Fruit fly (Drosophila melanogaster): Measurements from ENCODE around the gene CG46523.
A peak's percentile ranks its signal among the peaks of the same experiment; 100 is the strongest.

The CG46523 gene

dm6 chr3L:1906208-1906607 is 32.7 kb downstream of the CG46523 start:
- TF ChIP-seq rgr (GFP tag; optimal IDR thresholded peaks at IDR 0.05), result no peak
- no peak for TF ChIP-seq dsf (GFP tag; optimal IDR thresholded peaks at IDR 0.05; ENCODE audit: borderline replicate concordance)
- no peak for TF ChIP-seq Mio (GFP tag; optimal IDR thresholded peaks at IDR 0.05)

- TF ChIP-seq ey (GFP tag; optimal IDR thresholded peaks at IDR 0.05), result peak; percentile 8
- TF ChIP-seq fru (GFP tag; optimal IDR thresholded peaks at IDR 0.05), result peak; percentile 2
- TF ChIP-seq dsf (GFP tag; optimal IDR thresholded peaks at IDR 0.05; ENCODE audit: borderline replicate concordance), result no peak
- TF ChIP-seq OdsH (GFP tag; optimal IDR thresholded peaks at IDR 0.05), result peak; percentile 9
Observed at dm6 chr3L:1905273-1905672, 33.6 kb downstream of the CG46523 start.

- TF ChIP-seq Jra (GFP tag; optimal IDR thresholded peaks at IDR 0.05) (no peak), Dfd (GFP tag; optimal IDR thresholded peaks at IDR 0.05) (no peak)
Observed at dm6 chr3L:1904440-1904839, 34.5 kb downstream of the CG46523 start.

- TF ChIP-seq Hr78 (GFP tag; optimal IDR thresholded peaks at IDR 0.05) (no peak), dmrt93B (GFP tag; optimal IDR thresholded peaks at IDR 0.05) (no peak), Dif (GFP tag; optimal IDR thresholded peaks at IDR 0.05; ENCODE audit: partially characterized antibody) (no peak), tai (GFP tag; optimal IDR thresholded peaks at IDR 0.05) (no peak), woc (GFP tag; optimal IDR thresholded peaks at IDR 0.05) (no peak), Abd-B (GFP tag; optimal IDR thresholded peaks at IDR 0.05) (no peak), lola (GFP tag; optimal IDR thresholded peaks at IDR 0.05) (no peak), psq (GFP tag; optimal IDR thresholded peaks at IDR 0.05) (no peak), ey (GFP tag; optimal IDR thresholded peaks at IDR 0.05) (no peak), OdsH (GFP tag; optimal IDR thresholded peaks at IDR 0.05) (no peak), rgr (GFP tag; optimal IDR thresholded peaks at IDR 0.05) (no peak), Hnf4 (GFP tag; optimal IDR thresholded peaks at IDR 0.05) (no peak), GATAd (GFP tag; optimal IDR thresholded peaks at IDR 0.05) (no peak), sage (GFP tag; optimal IDR thresholded peaks at IDR 0.05) (no peak), foxo (GFP tag; optimal IDR thresholded peaks at IDR 0.05) (no peak), CG32264 (GFP tag; optimal IDR thresholded peaks at IDR 0.05) (no peak)
Observed at dm6 chr3L:1900633-1901032, 38.3 kb downstream of the CG46523 start.

- TF ChIP-seq OdsH (GFP tag; optimal IDR thresholded peaks at IDR 0.05), result no peak
- no peak for TF ChIP-seq rgr (GFP tag; optimal IDR thresholded peaks at IDR 0.05)
- no peak for TF ChIP-seq Hr78 (GFP tag; optimal IDR thresholded peaks at IDR 0.05)
- no peak for TF ChIP-seq Dfd (GFP tag; optimal IDR thresholded peaks at IDR 0.05)
- TF ChIP-seq Dif (GFP tag; optimal IDR thresholded peaks at IDR 0.05; ENCODE audit: partially characterized antibody), result no peak
- TF ChIP-seq GATAd (GFP tag; optimal IDR thresholded peaks at IDR 0.05), result no peak
Observed at dm6 chr3L:1899616-1900015, 39.3 kb downstream of the CG46523 start.

- TF ChIP-seq brk (GFP tag; optimal IDR thresholded peaks at IDR 0.05) (no peak), Rel (GFP tag; optimal IDR thresholded peaks at IDR 0.05) (no peak), Rel (tag; optimal IDR thresholded peaks at IDR 0.05) (no peak), GATAd (GFP tag; optimal IDR thresholded peaks at IDR 0.05) (no peak), h (GFP tag; optimal IDR thresholded peaks at IDR 0.05) (no peak), woc (GFP tag; optimal IDR thresholded peaks at IDR 0.05) (no peak), Sp1 (GFP tag; optimal IDR thresholded peaks at IDR 0.05) (no peak), lola (GFP tag; optimal IDR thresholded peaks at IDR 0.05) (no peak), usp (GFP tag; optimal IDR thresholded peaks at IDR 0.05) (no peak), sv (GFP tag; optimal IDR thresholded peaks at IDR 0.05) (no peak), psq (GFP tag; optimal IDR thresholded peaks at IDR 0.05) (no peak), OdsH (GFP tag; optimal IDR thresholded peaks at IDR 0.05) (no peak), HLH106 (tag; optimal IDR thresholded peaks at IDR 0.05) (no peak), ey (GFP tag; optimal IDR thresholded peaks at IDR 0.05) (no peak), rgr (GFP tag; optimal IDR thresholded peaks at IDR 0.05) (no peak), Vsx2 (GFP tag; optimal IDR thresholded peaks at IDR 0.05; ENCODE audit: partially characterized antibody) (no peak)
Observed at dm6 chr3L:1897709-1898108, 41.2 kb downstream of the CG46523 start.
